Fruit fly (Drosophila melanogaster) whole organism, adult: Measurements from ENCODE around the gene ctrip.

Source experiments
- CG11617 ChIP-seq: fragments of 200-800 bp; sonication (Bioruptor generic); optimal IDR thresholded peaks from 2 replicates; lab custom pipeline; 2017; ENCODE audit warnings: mild to moderate bottlenecking, missing biosample characterization, missing genetic modification reagents, missing genetic modification characterization
- CG1620 ChIP-seq: fragments of 200-800 bp; sonication (Bioruptor generic); optimal IDR thresholded peaks from 2 replicates; lab custom pipeline; 2016; ENCODE audit warnings: missing biosample characterization, missing genetic modification characterization
- CG7045 ChIP-seq: fragments of 200-800 bp; sonication (Bioruptor generic); optimal IDR thresholded peaks from 2 replicates; lab custom pipeline; 2017; ENCODE audit warnings: missing biosample characterization, mild to moderate bottlenecking, missing genetic modification characterization
- Clk ChIP-seq: fragments of 200-800 bp; sonication (Bioruptor generic); optimal IDR thresholded peaks from 2 replicates; lab custom pipeline; 2017; ENCODE audit warnings: missing biosample characterization, missing genetic modification characterization
- Crg-1 ChIP-seq: fragments of 200-800 bp; sonication (Bioruptor generic); optimal IDR thresholded peaks from 2 replicates; lab custom pipeline; 2016; ENCODE audit warnings: missing biosample characterization, missing genetic modification characterization
- Hr96 ChIP-seq: fragments of 200-800 bp; sonication (Bioruptor generic); optimal IDR thresholded peaks from 2 replicates; lab custom pipeline; 2016; ENCODE audit warnings: missing biosample characterization, missing genetic modification characterization
- cic ChIP-seq: fragments of 200-800 bp; sonication (Bioruptor generic); optimal IDR thresholded peaks from 2 replicates; lab custom pipeline; 2017; ENCODE audit warnings: missing biosample characterization, mild to moderate bottlenecking, missing genetic modification characterization, moderate library complexity
- kay ChIP-seq: fragments of 200-800 bp; sonication (Bioruptor generic); peaks from one replicate; lab custom pipeline; 2016; ENCODE audit warnings: missing biosample characterization, missing genetic modification characterization, borderline replicate concordance
- ovo ChIP-seq: fragments of 200-800 bp; sonication (Bioruptor generic); optimal IDR thresholded peaks from 2 replicates; lab custom pipeline; 2016; ENCODE audit warnings: missing biosample characterization, missing genetic modification characterization
- pad ChIP-seq: fragments of 200-800 bp; sonication (Bioruptor generic); optimal IDR thresholded peaks from 3 replicates; lab custom pipeline; 2017; ENCODE audit warnings: missing biosample characterization, missing genetic modification characterization, mild to moderate bottlenecking, moderate library complexity, missing genetic modification reagents
- tj ChIP-seq: fragments of 200-800 bp; sonication (Bioruptor generic); optimal IDR thresholded peaks from 3 replicates; lab custom pipeline; 2017; ENCODE audit warnings: missing biosample characterization, mild to moderate bottlenecking, missing genetic modification characterization, moderate library complexity
- toe ChIP-seq: fragments of 200-800 bp; sonication (Bioruptor generic); optimal IDR thresholded peaks from 2 replicates; lab custom pipeline; 2016; ENCODE audit warnings: missing biosample characterization, missing genetic modification characterization

dm6 chr3R:4833636-4834035, 21.7 kb upstream of the ctrip start:
- no peak for TF ChIP-seq kay (GFP tag; lab: Kevin White, UChicago)
- TF ChIP-seq CG7045: no peak
- no peak for TF ChIP-seq cic (GFP tag; lab: Kevin White, UChicago)
- TF ChIP-seq toe (GFP tag; lab: Kevin White, UChicago): no peak
- no peak for TF ChIP-seq Crg-1 (GFP tag; lab: Kevin White, UChicago)
- TF ChIP-seq CG11617 (GFP tag; lab: Kevin White, UChicago): no peak
- TF ChIP-seq tj: no peak
- TF ChIP-seq CG1620 (GFP tag; lab: Kevin White, UChicago): no peak
- no peak for TF ChIP-seq Hr96 (GFP tag; lab: Kevin White, UChicago)
- no peak for TF ChIP-seq pad (GFP tag; lab: Kevin White, UChicago)
- no peak for TF ChIP-seq ovo (GFP tag; lab: Kevin White, UChicago)
- TF ChIP-seq Clk (GFP tag; lab: Kevin White, UChicago): no peak
